Worm (Caenorhabditis elegans) whole organism, late embryonic: ENCODE results near the gene F55G11.4.

Source experiments
- ceh-31 ChIP-seq: sonication (generic microtip); optimal IDR thresholded peaks from 2 replicates; lab custom pipeline; 2016; ENCODE audit warnings: missing genetic modification characterization, missing compliant biosample characterization
- ets-4 ChIP-seq: sonication (generic microtip); optimal IDR thresholded peaks from 2 replicates; lab custom pipeline; 2016; ENCODE audit warnings: missing genetic modification characterization, missing compliant biosample characterization
- fkh-10 ChIP-seq: fragments of 150-350 bp; optimal IDR thresholded peaks from 2 replicates; lab custom pipeline; 2014; ENCODE audit warnings: missing biosample characterization, missing genetic modification reagents, missing genetic modification characterization
- nhr-11 ChIP-seq: fragments of 150-350 bp; optimal IDR thresholded peaks from 2 replicates; lab custom pipeline; 2014; ENCODE audit warnings: missing biosample characterization, missing genetic modification characterization
- pha-2 ChIP-seq: sonication (generic microtip); optimal IDR thresholded peaks from 2 replicates; lab custom pipeline; 2017; ENCODE audit warnings: mild to moderate bottlenecking, missing genetic modification characterization, missing compliant biosample characterization
- pha-4 ChIP-seq: fragments of 150-350 bp; optimal IDR thresholded peaks from 2 replicates; lab custom pipeline; 2018; ENCODE audit warnings: missing biosample characterization, missing genetic modification reagents, missing genetic modification characterization
- tbx-2 ChIP-seq: sonication (generic microtip); optimal IDR thresholded peaks from 2 replicates; lab custom pipeline; 2016; ENCODE audit warnings: missing genetic modification characterization, missing compliant biosample characterization
- tbx-7 ChIP-seq: sonication (generic microtip); optimal IDR thresholded peaks from 2 replicates; lab custom pipeline; 2016; ENCODE audit warnings: missing genotype, missing genetic modification characterization, missing compliant biosample characterization
- ttx-3 ChIP-seq: sonication (generic microtip); optimal IDR thresholded peaks from 2 replicates; lab custom pipeline; 2016; ENCODE audit warnings: missing genetic modification reagents, missing genetic modification characterization, missing compliant biosample characterization
- unc-55 ChIP-seq: sonication (generic microtip); optimal IDR thresholded peaks from 2 replicates; lab custom pipeline; 2017; ENCODE audit warnings: missing biosample characterization, missing genetic modification reagents, missing genetic modification characterization

DNA sequence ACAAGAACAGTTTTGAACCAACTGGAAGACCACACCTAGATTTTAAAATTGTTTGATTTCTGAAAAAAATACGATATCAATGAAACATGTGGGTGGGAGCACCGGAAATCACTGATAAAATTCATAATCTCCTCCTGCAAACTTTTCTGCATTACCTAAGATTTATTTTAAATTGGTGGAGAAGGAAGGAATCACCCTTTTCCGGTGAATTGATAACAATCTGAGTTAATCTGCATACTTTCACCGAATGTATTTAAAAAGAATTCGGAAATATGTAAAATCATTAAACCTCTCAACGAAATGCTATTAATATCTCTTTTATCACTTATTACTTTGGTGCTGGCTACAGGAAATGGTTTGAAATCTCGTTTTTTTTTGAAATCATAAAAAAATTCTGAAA lies 30.8 kb upstream of the F55G11.4 start, which contains the start of gene dct-19:
- TF ChIP-seq tbx-2 (tag; lab: Kevin White, UChicago) (no peak), pha-2 (tag; lab: Kevin White, UChicago) (no peak), fkh-10 (GFP tag; lab: Kevin White, UChicago) (no peak), pha-4 (tag; lab: Kevin White, UChicago) (no peak), unc-55 (GFP tag; lab: Kevin White, UChicago) (no peak), ttx-3 (tag; lab: Kevin White, UChicago) (no peak), ets-4 (tag; lab: Kevin White, UChicago) (no peak), tbx-7 (tag; lab: Kevin White, UChicago) (no peak), nhr-11 (no peak), ceh-31 (tag; lab: Kevin White, UChicago) (no peak)
